Worm (Caenorhabditis elegans) whole organism, midembryonic: Measurements from ENCODE around the gene tag-124.

ENCODE experiments used
- T22C8.4 ChIP-seq: fragments of 200-800 bp; sonication (Bioruptor generic); IDR thresholded peaks from 2 replicates; pipeline ENCODE4 v1.3.6; 2022; ENCODE audit warnings: missing genetic modification characterization, missing compliant biosample characterization
- klf-2 ChIP-seq: fragments of 200-800 bp; sonication (Bioruptor generic); conservative IDR thresholded peaks from 2 replicates; pipeline ENCODE4 v1.3.6; 2022; ENCODE audit warnings: missing genetic modification reagents, missing genetic modification characterization, missing compliant biosample characterization
- ztf-29 ChIP-seq: fragments of 200-800 bp; sonication (Bioruptor generic); IDR thresholded peaks from 2 replicates; pipeline ENCODE4 v1.3.6; 2022; ENCODE audit warnings: missing genetic modification reagents, missing genetic modification characterization, missing compliant biosample characterization

DNA sequence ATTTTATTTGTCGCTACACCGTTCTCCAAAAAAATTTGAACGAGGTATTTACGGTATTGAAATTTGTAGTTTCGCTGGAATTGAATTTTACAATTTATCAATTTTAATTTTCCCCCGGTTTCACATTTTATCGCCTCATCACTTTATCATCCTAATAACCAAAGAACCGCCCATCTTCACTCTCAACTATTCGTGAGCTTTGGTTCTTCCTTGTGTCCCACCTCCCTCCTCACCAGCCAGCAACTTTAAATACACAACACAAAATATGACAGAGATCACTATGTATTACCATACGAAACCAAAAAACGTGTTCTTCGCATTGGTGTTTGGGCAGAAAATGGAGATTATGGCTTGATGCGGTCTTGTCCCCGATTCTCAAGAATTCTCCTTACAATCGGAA is 13.0 kb downstream of the tag-124 start:
- TF ChIP-seq klf-2 (GFP tag; lab: Robert Waterston, UW), result no peak
- TF ChIP-seq ztf-29 (GFP tag; lab: Robert Waterston, UW), result no peak
- no peak for TF ChIP-seq T22C8.4 (GFP tag; lab: Robert Waterston, UW)
